Worm (Caenorhabditis elegans) whole organism, L2 larva: ENCODE data around the gene C17C3.9.

ENCODE experiments used
- ZK546.5 ChIP-seq: sonication (generic microtip); optimal IDR thresholded peaks from 2 replicates; lab custom pipeline; 2017; ENCODE audit warnings: missing biosample characterization, missing genetic modification characterization
- ama-1 ChIP-seq: fragments of 150-350 bp; optimal IDR thresholded peaks from 2 replicates; lab custom pipeline; 2018; ENCODE audit warnings: inconsistent platforms
- ceh-82 ChIP-seq: fragments of 150-350 bp; optimal IDR thresholded peaks from 2 replicates; lab custom pipeline; 2014; ENCODE audit warnings: missing biosample characterization, missing genetic modification characterization
- dmd-4 ChIP-seq: sonication (generic microtip); optimal IDR thresholded peaks from 2 replicates; lab custom pipeline; 2017; ENCODE audit warnings: missing biosample characterization, missing genetic modification characterization
- egl-27 ChIP-seq: sonication (generic microtip); optimal IDR thresholded peaks from 3 replicates; lab custom pipeline; 2017; ENCODE audit warnings: missing biosample characterization, missing genetic modification reagents, missing genetic modification characterization
- elt-3 ChIP-seq: sonication (generic microtip); optimal IDR thresholded peaks from 2 replicates; lab custom pipeline; 2017; ENCODE audit warnings: missing biosample characterization, missing genetic modification characterization
- lin-13 ChIP-seq: fragments of 150-350 bp; optimal IDR thresholded peaks from 2 replicates; lab custom pipeline; 2014; ENCODE audit warnings: missing biosample characterization, missing genetic modification reagents, missing genetic modification characterization
- nhr-237 ChIP-seq: fragments of 150-350 bp; optimal IDR thresholded peaks from 2 replicates; lab custom pipeline; 2014; ENCODE audit warnings: missing biosample characterization, missing genetic modification characterization
- zag-1 ChIP-seq: fragments of 150-350 bp; optimal IDR thresholded peaks from 2 replicates; lab custom pipeline; 2014; ENCODE audit warnings: missing biosample characterization, missing genetic modification characterization
- ztf-11 ChIP-seq: sonication (generic microtip); optimal IDR thresholded peaks from 2 replicates; lab custom pipeline; 2017; ENCODE audit warnings: missing biosample characterization, missing genetic modification characterization

ce11 chrII:5556431-5556830 is 24.4 kb upstream of the C17C3.9 start, which contains the start of gene ins-11:
- no peak for TF ChIP-seq nhr-237 (tag; lab: Kevin White, UChicago)
- TF ChIP-seq ceh-82 (tag; lab: Kevin White, UChicago), result no peak
- TF ChIP-seq lin-13 (GFP tag; lab: Kevin White, UChicago), result no peak
- TF ChIP-seq ztf-11 (tag; lab: Kevin White, UChicago), result no peak
- no peak for TF ChIP-seq zag-1 (tag; lab: Kevin White, UChicago)
- no peak for TF ChIP-seq ama-1 (lab: Kevin White, UChicago)
- no peak for TF ChIP-seq dmd-4 (tag; lab: Kevin White, UChicago)
- no peak for TF ChIP-seq egl-27 (tag; lab: Kevin White, UChicago)
- TF ChIP-seq ZK546.5 (tag; lab: Kevin White, UChicago), result no peak
- TF ChIP-seq elt-3, result no peak
